Worm (Caenorhabditis elegans) whole organism, early embryonic: ENCODE measurements around the gene obr-3.

Experiments used
- aly-1 ChIP-seq: sonication (generic microtip); optimal IDR thresholded peaks from 2 replicates; lab custom pipeline; 2016; ENCODE audit warnings: missing genetic modification characterization, missing compliant biosample characterization
- ama-1 ChIP-seq: fragments of 150-350 bp; optimal IDR thresholded peaks from 2 replicates; lab custom pipeline; 2014
- hmbx-1 ChIP-seq: sonication (generic microtip); optimal IDR thresholded peaks from 2 replicates; lab custom pipeline; 2016; ENCODE audit warnings: mild to moderate bottlenecking, missing genetic modification characterization, missing compliant biosample characterization
- hnd-1 ChIP-seq: sonication (generic microtip); optimal IDR thresholded peaks from 2 replicates; lab custom pipeline; 2016; ENCODE audit warnings: missing genetic modification characterization, missing compliant biosample characterization
- pes-1 ChIP-seq: fragments of 200-800 bp; sonication (Bioruptor generic); IDR thresholded peaks from 2 replicates; pipeline ENCODE4 v1.3.6; 2022; ENCODE audit warnings: missing genetic modification reagents, missing genetic modification characterization, missing compliant biosample characterization
- scrt-1 ChIP-seq: fragments of 200-800 bp; sonication (Bioruptor generic); IDR thresholded peaks from 2 replicates; pipeline ENCODE4 v1.3.6; 2022; ENCODE audit warnings: missing genetic modification characterization, missing compliant biosample characterization
- sea-1 ChIP-seq: fragments of 200-800 bp; sonication (Bioruptor generic); conservative IDR thresholded peaks from 2 replicates; pipeline ENCODE4 v1.3.6; 2022; ENCODE audit warnings: missing genetic modification characterization, missing compliant biosample characterization
- tbx-11 ChIP-seq: fragments of 200-800 bp; sonication (Bioruptor generic); IDR thresholded peaks from 2 replicates; pipeline ENCODE4 v1.3.6; 2022; ENCODE audit warnings: missing genetic modification characterization, missing compliant biosample characterization
- tra-4 ChIP-seq: sonication (generic microtip); optimal IDR thresholded peaks from 2 replicates; lab custom pipeline; 2017; ENCODE audit warnings: missing genetic modification characterization, missing compliant biosample characterization

DNA sequence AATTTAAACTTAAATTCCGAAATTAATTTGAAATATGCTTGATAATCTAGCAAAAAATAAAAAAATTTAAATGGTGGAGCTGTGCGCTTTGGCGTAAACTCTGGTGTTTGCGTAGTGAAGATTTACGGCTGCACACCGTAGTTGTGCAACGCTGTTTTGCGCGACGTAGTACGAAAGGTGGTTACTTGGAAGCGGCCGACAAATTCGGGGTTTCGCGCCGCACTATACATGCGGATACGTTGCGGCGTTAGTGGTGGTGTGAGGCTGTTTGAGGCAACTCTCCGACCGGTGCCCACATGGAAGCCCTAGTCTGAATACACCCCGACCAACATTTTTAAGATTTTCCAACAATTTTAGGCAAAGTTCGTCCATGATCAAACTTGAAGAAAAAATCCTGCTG is 23.8 kb upstream of the obr-3 start:
- TF ChIP-seq aly-1 (tag; lab: Kevin White, UChicago), result no peak
- no peak for TF ChIP-seq hnd-1 (tag; lab: Kevin White, UChicago)
- TF ChIP-seq ama-1 (lab: Kevin White, UChicago), result no peak
- no peak for TF ChIP-seq hmbx-1
- TF ChIP-seq scrt-1 (GFP tag; lab: Robert Waterston, UW), result no peak
- TF ChIP-seq sea-1 (GFP tag; lab: Robert Waterston, UW), result no peak
- TF ChIP-seq tbx-11 (GFP tag; lab: Robert Waterston, UW), result no peak
- TF ChIP-seq tra-4 (tag; lab: Kevin White, UChicago), result no peak
- no peak for TF ChIP-seq pes-1 (GFP tag; lab: Robert Waterston, UW)
